Worm (Caenorhabditis elegans) whole organism, late embryonic: ENCODE measurements around the gene F08F3.8.

Experiments used
- C38D4.7 ChIP-seq: fragments of 200-800 bp; sonication (Bioruptor generic); optimal IDR thresholded peaks from 2 replicates; lab custom pipeline; 2018; ENCODE audit warnings: mild to moderate bottlenecking, missing genetic modification characterization, moderate library complexity, missing compliant biosample characterization
- K02D7.2 ChIP-seq: sonication (generic microtip); optimal IDR thresholded peaks from 2 replicates; lab custom pipeline; 2017; ENCODE audit warnings: mild to moderate bottlenecking, missing genetic modification characterization, missing compliant biosample characterization
- ahr-1 ChIP-seq: sonication (generic microtip); optimal IDR thresholded peaks from 2 replicates; lab custom pipeline; 2016; ENCODE audit warnings: missing genetic modification characterization, missing compliant biosample characterization
- ama-1 ChIP-seq: fragments of 150-350 bp; optimal IDR thresholded peaks from 2 replicates; lab custom pipeline; 2014
- ceh-14 ChIP-seq: sonication (generic microtip); optimal IDR thresholded peaks from 2 replicates; lab custom pipeline; 2016; ENCODE audit warnings: missing genotype, missing genetic modification characterization, missing compliant biosample characterization
- ceh-18 ChIP-seq: sonication (generic microtip); optimal IDR thresholded peaks from 2 replicates; lab custom pipeline; 2016; ENCODE audit warnings: missing genetic modification characterization, missing compliant biosample characterization
- ceh-19 ChIP-seq: fragments of 200-800 bp; sonication (Bioruptor generic); optimal IDR thresholded peaks from 2 replicates; lab custom pipeline; 2018; ENCODE audit warnings: mild to moderate bottlenecking, missing genetic modification characterization, missing compliant biosample characterization
- ceh-22 ChIP-seq: sonication (generic microtip); optimal IDR thresholded peaks from 2 replicates; lab custom pipeline; 2017; ENCODE audit warnings: missing biosample characterization, missing genetic modification characterization
- ceh-24 ChIP-seq: sonication (generic microtip); optimal IDR thresholded peaks from 2 replicates; lab custom pipeline; 2016; ENCODE audit warnings: mild to moderate bottlenecking, missing genetic modification characterization, missing compliant biosample characterization
- ceh-30 ChIP-seq: fragments of 150-350 bp; optimal IDR thresholded peaks from 2 replicates; lab custom pipeline; 2014; ENCODE audit warnings: missing biosample characterization, missing genetic modification characterization
- ceh-31 ChIP-seq: sonication (generic microtip); optimal IDR thresholded peaks from 2 replicates; lab custom pipeline; 2016; ENCODE audit warnings: missing genetic modification characterization, missing compliant biosample characterization
- ceh-34 ChIP-seq: sonication (generic microtip); optimal IDR thresholded peaks from 2 replicates; lab custom pipeline; 2016; ENCODE audit warnings: mild to moderate bottlenecking, missing genetic modification characterization, missing compliant biosample characterization
- ceh-45 ChIP-seq: fragments of 200-800 bp; sonication (Bioruptor generic); IDR thresholded peaks from 2 replicates; pipeline ENCODE4 v1.3.6; 2022; ENCODE audit warnings: missing genetic modification reagents, missing genetic modification characterization, missing compliant biosample characterization
- ceh-48 ChIP-seq: sonication (generic microtip); optimal IDR thresholded peaks from 2 replicates; lab custom pipeline; 2016; ENCODE audit warnings: missing genetic modification characterization, inconsistent platforms, missing compliant biosample characterization
- che-1 ChIP-seq: sonication (generic microtip); optimal IDR thresholded peaks from 2 replicates; lab custom pipeline; 2016; ENCODE audit warnings: mild to moderate bottlenecking, missing genetic modification characterization, missing compliant biosample characterization
- dve-1 ChIP-seq: sonication (generic microtip); optimal IDR thresholded peaks from 2 replicates; lab custom pipeline; 2017; ENCODE audit warnings: antibody characterized with exemption, mild to moderate bottlenecking, missing genetic modification characterization, missing compliant biosample characterization
- elt-2 ChIP-seq: sonication (generic microtip); optimal IDR thresholded peaks from 2 replicates; lab custom pipeline; 2016; ENCODE audit warnings: missing genetic modification reagents, missing genetic modification characterization, missing compliant biosample characterization
- eyg-1 ChIP-seq: sonication (generic microtip); optimal IDR thresholded peaks from 2 replicates; lab custom pipeline; 2016; ENCODE audit warnings: missing genotype, missing genetic modification characterization, missing compliant biosample characterization
- gmeb-2 ChIP-seq: sonication (generic microtip); optimal IDR thresholded peaks from 2 replicates; lab custom pipeline; 2016; ENCODE audit warnings: missing genetic modification characterization, inconsistent platforms, missing compliant biosample characterization
- hlh-13 ChIP-seq: fragments of 200-800 bp; sonication (Bioruptor generic); optimal IDR thresholded peaks from 2 replicates; lab custom pipeline; 2018; ENCODE audit warnings: mild to moderate bottlenecking, missing genetic modification characterization, missing compliant biosample characterization
- hlh-15 ChIP-seq: sonication (generic microtip); optimal IDR thresholded peaks from 2 replicates; lab custom pipeline; 2016; ENCODE audit warnings: missing genetic modification characterization, missing compliant biosample characterization
- hlh-6 ChIP-seq: sonication (generic microtip); optimal IDR thresholded peaks from 2 replicates; lab custom pipeline; 2016; ENCODE audit warnings: missing genotype, missing genetic modification characterization, missing compliant biosample characterization
- hlh-8 ChIP-seq: sonication (generic microtip); optimal IDR thresholded peaks from 2 replicates; lab custom pipeline; 2016; ENCODE audit warnings: missing genotype, missing genetic modification characterization, missing compliant biosample characterization
- lim-6 ChIP-seq: sonication (generic microtip); optimal IDR thresholded peaks from 2 replicates; lab custom pipeline; 2016; ENCODE audit warnings: missing genetic modification characterization, missing compliant biosample characterization
- madf-2 ChIP-seq: sonication (generic microtip); optimal IDR thresholded peaks from 2 replicates; lab custom pipeline; 2017; ENCODE audit warnings: missing genetic modification characterization, missing compliant biosample characterization
- mec-3 ChIP-seq: sonication (generic microtip); optimal IDR thresholded peaks from 2 replicates; lab custom pipeline; 2016; ENCODE audit warnings: borderline replicate concordance, missing genetic modification characterization, missing compliant biosample characterization
- nfya-1 ChIP-seq: sonication (generic microtip); optimal IDR thresholded peaks from 2 replicates; lab custom pipeline; 2017; ENCODE audit warnings: missing genetic modification characterization, mild to moderate bottlenecking, missing compliant biosample characterization, antibody characterized with exemption, moderate library complexity
- nhr-11 ChIP-seq: fragments of 150-350 bp; optimal IDR thresholded peaks from 2 replicates; lab custom pipeline; 2014; ENCODE audit warnings: missing biosample characterization, missing genetic modification characterization
- nhr-232 ChIP-seq: sonication (generic microtip); optimal IDR thresholded peaks from 2 replicates; lab custom pipeline; 2016; ENCODE audit warnings: missing genetic modification characterization, missing compliant biosample characterization
- npax-4 ChIP-seq: sonication (generic microtip); optimal IDR thresholded peaks from 2 replicates; lab custom pipeline; 2016; ENCODE audit warnings: missing genetic modification characterization, missing compliant biosample characterization
- pha-2 ChIP-seq: sonication (generic microtip); optimal IDR thresholded peaks from 2 replicates; lab custom pipeline; 2017; ENCODE audit warnings: mild to moderate bottlenecking, missing genetic modification characterization, missing compliant biosample characterization
- pqm-1 ChIP-seq: sonication (generic microtip); optimal IDR thresholded peaks from 2 replicates; lab custom pipeline; 2016; ENCODE audit warnings: missing genetic modification characterization, missing compliant biosample characterization
- pros-1 ChIP-seq: fragments of 150-350 bp; optimal IDR thresholded peaks from 2 replicates; lab custom pipeline; 2014; ENCODE audit warnings: missing biosample characterization, missing genetic modification reagents, missing genetic modification characterization
- ref-2 ChIP-seq: sonication (generic microtip); optimal IDR thresholded peaks from 2 replicates; lab custom pipeline; 2016; ENCODE audit warnings: missing genetic modification characterization, missing compliant biosample characterization
- rnt-1 ChIP-seq: sonication (generic microtip); optimal IDR thresholded peaks from 2 replicates; lab custom pipeline; 2016; ENCODE audit warnings: missing genetic modification characterization, missing compliant biosample characterization
- sdc-2 ChIP-seq: sonication (generic microtip); optimal IDR thresholded peaks from 2 replicates; lab custom pipeline; 2016; ENCODE audit warnings: missing genotype, missing genetic modification characterization, missing compliant biosample characterization
- sox-2 ChIP-seq: fragments of 200-800 bp; sonication (Bioruptor generic); IDR thresholded peaks from 2 replicates; pipeline ENCODE4 v1.3.6; 2022; ENCODE audit warnings: missing genetic modification reagents, missing genetic modification characterization, missing compliant biosample characterization
- tbx-2 ChIP-seq: sonication (generic microtip); optimal IDR thresholded peaks from 2 replicates; lab custom pipeline; 2016; ENCODE audit warnings: missing genetic modification characterization, missing compliant biosample characterization
- unc-42 ChIP-seq: sonication (generic microtip); optimal IDR thresholded peaks from 2 replicates; lab custom pipeline; 2016; ENCODE audit warnings: missing genotype, missing genetic modification characterization, missing compliant biosample characterization
- unc-55 ChIP-seq: sonication (generic microtip); optimal IDR thresholded peaks from 2 replicates; lab custom pipeline; 2017; ENCODE audit warnings: missing biosample characterization, missing genetic modification reagents, missing genetic modification characterization
- ztf-16 ChIP-seq: sonication (generic microtip); optimal IDR thresholded peaks from 2 replicates; lab custom pipeline; 2017; ENCODE audit warnings: missing genetic modification characterization, missing compliant biosample characterization

F08F3.8 gene

DNA sequence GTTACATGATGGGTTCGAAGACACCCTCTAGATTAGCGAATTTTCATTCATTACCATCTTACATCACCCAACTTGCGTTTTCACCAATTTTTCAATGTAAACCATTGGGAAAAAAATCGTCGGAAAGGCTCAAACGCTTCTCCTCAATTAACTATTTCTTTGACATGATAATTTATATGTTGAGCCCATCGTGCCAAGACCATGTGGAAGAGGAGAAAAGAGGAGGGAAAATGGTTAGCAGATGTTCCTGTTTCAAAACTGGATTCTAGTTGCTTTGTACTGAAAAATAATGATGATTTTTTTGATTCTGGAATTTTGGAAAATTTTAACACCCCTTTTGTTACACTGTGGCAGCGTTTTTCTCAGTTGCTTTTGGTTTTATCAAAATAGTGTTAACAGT lies 11.6 kb upstream of the F08F3.8 start:
- TF ChIP-seq ceh-30 (no peak), lim-6 (tag; lab: Kevin White, UChicago) (no peak), nfya-1 (tag; lab: Kevin White, UChicago) (no peak), ceh-34 (no peak), ceh-45 (GFP tag; lab: Robert Waterston, UW) (no peak), hlh-6 (tag; lab: Kevin White, UChicago) (no peak), hlh-13 (no peak), ztf-16 (tag; lab: Kevin White, UChicago) (no peak), ceh-14 (no peak), ref-2 (tag; lab: Kevin White, UChicago) (no peak), gmeb-2 (tag; lab: Kevin White, UChicago) (no peak), ama-1 (lab: Kevin White, UChicago) (no peak), K02D7.2 (tag; lab: Kevin White, UChicago) (no peak), mec-3 (no peak), sox-2 (GFP tag; lab: Robert Waterston, UW) (no peak), madf-2 (tag; lab: Kevin White, UChicago) (no peak), unc-55 (GFP tag; lab: Kevin White, UChicago) (no peak)

DNA sequence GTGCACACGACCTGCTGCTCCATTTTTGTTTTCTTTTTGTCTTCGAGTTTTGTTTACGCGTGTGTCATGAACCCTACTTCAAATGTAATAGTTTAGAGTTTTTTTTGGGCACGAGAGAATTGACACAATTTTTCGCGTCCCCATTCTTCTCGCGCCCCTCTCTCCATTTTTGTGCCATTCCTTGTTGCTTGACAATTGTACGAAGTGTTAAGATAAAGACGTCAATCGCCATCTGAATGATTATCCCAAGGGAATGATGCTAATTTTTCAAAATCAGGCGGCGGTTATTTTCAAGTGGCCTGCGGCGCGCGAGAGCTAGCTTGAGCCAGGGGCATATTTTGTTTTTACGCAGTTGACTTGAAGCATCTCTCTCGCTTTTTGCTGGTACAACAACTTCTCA lies 10.0 kb upstream of the F08F3.8 start:
- no peak for TF ChIP-seq ceh-14
- TF ChIP-seq npax-4 (tag; lab: Kevin White, UChicago) = no peak
- TF ChIP-seq hlh-6 (tag; lab: Kevin White, UChicago) = no peak
- TF ChIP-seq ceh-22 (tag; lab: Kevin White, UChicago) = no peak
- no peak for TF ChIP-seq pha-2 (tag; lab: Kevin White, UChicago)
- TF ChIP-seq sox-2 (GFP tag; lab: Robert Waterston, UW) = no peak
- TF ChIP-seq ceh-18 (tag; lab: Kevin White, UChicago) = no peak
- no peak for TF ChIP-seq pros-1 (tag; lab: Kevin White, UChicago)
- TF ChIP-seq ceh-24 (tag; lab: Kevin White, UChicago) = no peak
- TF ChIP-seq ref-2 (tag; lab: Kevin White, UChicago) = no peak
- TF ChIP-seq ahr-1 (tag; lab: Kevin White, UChicago) = no peak
- no peak for TF ChIP-seq mec-3
- no peak for TF ChIP-seq nhr-11
- no peak for TF ChIP-seq ceh-48 (tag; lab: Kevin White, UChicago)
- TF ChIP-seq nfya-1 (tag; lab: Kevin White, UChicago) = no peak
- TF ChIP-seq hlh-15 (tag; lab: Kevin White, UChicago) = no peak
- no peak for TF ChIP-seq hlh-8 (tag; lab: Kevin White, UChicago)
- no peak for TF ChIP-seq hlh-13

- TF ChIP-seq ref-2 (tag; lab: Kevin White, UChicago) (no peak), ceh-19 (no peak), hlh-15 (tag; lab: Kevin White, UChicago) (no peak), rnt-1 (tag; lab: Kevin White, UChicago) (no peak), C38D4.7 (GFP tag; lab: Kevin White, UChicago) (no peak), sdc-2 (no peak), nhr-232 (tag; lab: Kevin White, UChicago) (no peak), ceh-31 (tag; lab: Kevin White, UChicago) (no peak), che-1 (tag; lab: Kevin White, UChicago) (no peak), tbx-2 (no peak), eyg-1 (no peak)
- TF ChIP-seq, all 69 proteins: peak for 0
Measured at ce11 chrV:5439068-5439467, 6.7 kb upstream of the F08F3.8 start, which contains the start of gene snpc-1.3. Gene snpc-1.3 (minus strand): TSS chrV:5439168.

- TF ChIP-seq dve-1 = peak; percentile 14
- no peak for TF ChIP-seq eyg-1
- peak; percentile 41 for TF ChIP-seq pqm-1 (tag; lab: Kevin White, UChicago)
- TF ChIP-seq elt-2 (tag; lab: Kevin White, UChicago) = peak; percentile 96
- peak; percentile 51 for TF ChIP-seq unc-42 (tag; lab: Kevin White, UChicago)
- no peak for TF ChIP-seq unc-55 (GFP tag; lab: Kevin White, UChicago)
- peak; percentile 40 for TF ChIP-seq ceh-14
Measured at ce11 chrV:5433020-5433419, 621 bp upstream of the F08F3.8 start, which contains the start of gene acl-6. Gene acl-6 (plus strand): TSS chrV:5433386.
